Fruit fly (Drosophila melanogaster) whole organism, prepupa: Measurements from ENCODE around the gene CG17271.

Experiments
- CG10631 ChIP-seq: fragments of 200-800 bp; sonication (Bioruptor generic); optimal IDR thresholded peaks from 2 replicates; lab custom pipeline; 2016; ENCODE audit warnings: missing biosample characterization, missing genetic modification characterization
- CG10669 ChIP-seq: fragments of 200-800 bp; sonication (Bioruptor generic); optimal IDR thresholded peaks from 3 replicates; lab custom pipeline; 2018; ENCODE audit warnings: missing biosample characterization, mild to moderate bottlenecking, missing genetic modification characterization, moderate library complexity
- CG11294 ChIP-seq: fragments of 200-800 bp; sonication (Bioruptor generic); IDR thresholded peaks from 2 replicates; pipeline ENCODE4 v1.3.6; 2022; ENCODE audit warnings: missing biosample characterization, missing genetic modification characterization
- CG11762 ChIP-seq: fragments of 200-800 bp; sonication (Bioruptor generic); optimal IDR thresholded peaks from 3 replicates; lab custom pipeline; 2016; ENCODE audit warnings: missing biosample characterization, missing genetic modification characterization; ENCODE audit not compliant: insufficient read depth
- CG11902 ChIP-seq: fragments of 200-800 bp; sonication (Bioruptor generic); optimal IDR thresholded peaks from 3 replicates; lab custom pipeline; 2016; ENCODE audit warnings: missing biosample characterization, missing genetic modification characterization
- CG15336 ChIP-seq: fragments of 200-800 bp; sonication (Bioruptor generic); IDR thresholded peaks from 2 replicates; pipeline ENCODE4 v1.3.6; 2022; ENCODE audit warnings: missing biosample characterization, missing genetic modification characterization
- CG1621 ChIP-seq: fragments of 200-800 bp; sonication (Bioruptor generic); optimal IDR thresholded peaks from 3 replicates; lab custom pipeline; 2018; ENCODE audit warnings: missing biosample characterization, mild to moderate bottlenecking, missing genetic modification characterization
- CG16779 ChIP-seq: fragments of 200-800 bp; sonication (Bioruptor generic); optimal IDR thresholded peaks from 3 replicates; lab custom pipeline; 2017; ENCODE audit warnings: missing biosample characterization, mild to moderate bottlenecking, missing genetic modification characterization
- CG3032 ChIP-seq: fragments of 200-800 bp; optimal IDR thresholded peaks from 2 replicates; lab custom pipeline; 2019; ENCODE audit warnings: missing biosample characterization, mild to moderate bottlenecking, missing genetic modification characterization, moderate library complexity
- CG31627 ChIP-seq: fragments of 200-800 bp; sonication (Bioruptor generic); optimal IDR thresholded peaks from 3 replicates; lab custom pipeline; 2016; ENCODE audit warnings: missing biosample characterization, missing genetic modification characterization
- CG32006 ChIP-seq: fragments of 200-800 bp; sonication (Bioruptor generic); optimal IDR thresholded peaks from 3 replicates; lab custom pipeline; 2017; ENCODE audit warnings: missing biosample characterization, mild to moderate bottlenecking, missing genetic modification characterization
- CG34406 ChIP-seq: fragments of 200-800 bp; sonication (Bioruptor generic); optimal IDR thresholded peaks from 3 replicates; lab custom pipeline; 2016; ENCODE audit warnings: missing biosample characterization, missing genetic modification characterization
- CG3919 ChIP-seq: fragments of 200-800 bp; sonication (Bioruptor generic); optimal IDR thresholded peaks from 3 replicates; lab custom pipeline; 2016; ENCODE audit warnings: missing biosample characterization, missing genetic modification characterization
- CG4318 ChIP-seq: fragments of 200-800 bp; sonication (Bioruptor generic); optimal IDR thresholded peaks from 3 replicates; lab custom pipeline; 2017; ENCODE audit warnings: missing biosample characterization, mild to moderate bottlenecking, missing genetic modification characterization
- CG6163 ChIP-seq: fragments of 200-800 bp; sonication (Bioruptor generic); IDR thresholded peaks from 3 replicates; pipeline ENCODE4 v1.3.6; 2022; ENCODE audit warnings: missing biosample characterization, missing genetic modification characterization
- CG6276 ChIP-seq: fragments of 200-800 bp; sonication (Bioruptor generic); optimal IDR thresholded peaks from 2 replicates; lab custom pipeline; 2017; ENCODE audit warnings: missing biosample characterization, mild to moderate bottlenecking, missing genetic modification characterization
- CG6792 ChIP-seq: fragments of 200-800 bp; sonication (Bioruptor generic); optimal IDR thresholded peaks from 3 replicates; lab custom pipeline; 2016; ENCODE audit warnings: missing biosample characterization, missing genetic modification characterization
- CG6808 ChIP-seq: fragments of 200-800 bp; sonication (Bioruptor generic); optimal IDR thresholded peaks from 3 replicates; lab custom pipeline; 2017; ENCODE audit warnings: missing biosample characterization, missing genetic modification characterization, mild to moderate bottlenecking, moderate library complexity, missing genetic modification reagents
- CG7368 ChIP-seq: fragments of 200-800 bp; sonication (Bioruptor generic); optimal IDR thresholded peaks from 3 replicates; lab custom pipeline; 2016; ENCODE audit warnings: missing biosample characterization, missing genetic modification characterization
- CG8119 ChIP-seq: fragments of 200-800 bp; sonication (Bioruptor generic); IDR thresholded peaks from 3 replicates; pipeline ENCODE4 v1.3.6; 2022; ENCODE audit warnings: missing biosample characterization, missing genetic modification characterization
- CG8319 ChIP-seq: fragments of 200-800 bp; sonication (Bioruptor generic); optimal IDR thresholded peaks from 3 replicates; lab custom pipeline; 2016; ENCODE audit warnings: missing biosample characterization, missing genetic modification characterization
- CG8632 ChIP-seq: fragments of 200-800 bp; sonication (Bioruptor generic); optimal IDR thresholded peaks from 3 replicates; lab custom pipeline; 2016; ENCODE audit warnings: missing biosample characterization, missing genetic modification characterization
- CG9139 ChIP-seq: fragments of 200-800 bp; sonication (Bioruptor generic); optimal IDR thresholded peaks from 3 replicates; lab custom pipeline; 2017; ENCODE audit warnings: missing biosample characterization, mild to moderate bottlenecking, missing genetic modification characterization
- Eip75B ChIP-seq: fragments of 200-800 bp; sonication (Bioruptor generic); optimal IDR thresholded peaks from 3 replicates; lab custom pipeline; 2016; ENCODE audit warnings: missing biosample characterization, missing genetic modification characterization
- Eip93F ChIP-seq: fragments of 200-800 bp; sonication (Bioruptor generic); optimal IDR thresholded peaks from 2 replicates; lab custom pipeline; 2016; ENCODE audit warnings: missing biosample characterization, mild to moderate bottlenecking, missing genetic modification characterization
- Ets21C ChIP-seq: fragments of 200-800 bp; sonication (Bioruptor generic); optimal IDR thresholded peaks from 3 replicates; lab custom pipeline; 2016; ENCODE audit warnings: missing biosample characterization, missing genetic modification characterization
- Ets96B ChIP-seq: fragments of 200-800 bp; optimal IDR thresholded peaks from 2 replicates; lab custom pipeline; 2019; ENCODE audit warnings: missing biosample characterization, mild to moderate bottlenecking, missing genetic modification characterization, moderate library complexity
- Gug ChIP-seq: fragments of 200-800 bp; sonication (Bioruptor generic); IDR thresholded peaks from 2 replicates; pipeline ENCODE4 v1.3.6; 2022; ENCODE audit warnings: missing biosample characterization, missing genetic modification characterization
- Hr38 ChIP-seq: sonication (Bioruptor generic); optimal IDR thresholded peaks from 2 replicates; lab custom pipeline; 2016; ENCODE audit warnings: missing biosample characterization, missing genetic modification characterization
- Hr39 ChIP-seq: fragments of 200-800 bp; sonication (Bioruptor generic); optimal IDR thresholded peaks from 2 replicates; lab custom pipeline; 2016; ENCODE audit warnings: missing biosample characterization, missing genetic modification characterization
- Hr4 ChIP-seq: fragments of 200-800 bp; sonication (Bioruptor generic); optimal IDR thresholded peaks from 3 replicates; lab custom pipeline; 2016; ENCODE audit warnings: missing biosample characterization, missing genetic modification characterization
- Lpt ChIP-seq: fragments of 200-800 bp; sonication (Bioruptor generic); optimal IDR thresholded peaks from 3 replicates; lab custom pipeline; 2016; ENCODE audit warnings: missing biosample characterization, missing genetic modification characterization
- Met ChIP-seq: fragments of 200-800 bp; sonication (Bioruptor generic); optimal IDR thresholded peaks from 3 replicates; lab custom pipeline; 2016; ENCODE audit warnings: missing biosample characterization, missing genetic modification characterization
- OdsH ChIP-seq: fragments of 200-800 bp; sonication (Bioruptor generic); optimal IDR thresholded peaks from 3 replicates; lab custom pipeline; 2016; ENCODE audit warnings: missing biosample characterization, missing genetic modification characterization
- Smox ChIP-seq: fragments of 200-800 bp; sonication (Bioruptor generic); optimal IDR thresholded peaks from 3 replicates; lab custom pipeline; 2016; ENCODE audit warnings: missing biosample characterization, missing genetic modification characterization
- Sox102F ChIP-seq: fragments of 200-800 bp; sonication (Bioruptor generic); optimal IDR thresholded peaks from 2 replicates; lab custom pipeline; 2016; ENCODE audit warnings: missing biosample characterization, mild to moderate bottlenecking, missing genetic modification characterization
- Sox14 ChIP-seq: fragments of 200-800 bp; sonication (Bioruptor generic); optimal IDR thresholded peaks from 3 replicates; lab custom pipeline; 2016; ENCODE audit warnings: missing biosample characterization, missing genetic modification characterization
- Sox15 ChIP-seq: fragments of 200-800 bp; sonication (Bioruptor generic); optimal IDR thresholded peaks from 3 replicates; lab custom pipeline; 2016; ENCODE audit warnings: missing biosample characterization, missing genetic modification characterization
- achi ChIP-seq: fragments of 200-800 bp; sonication (Bioruptor generic); optimal IDR thresholded peaks from 3 replicates; lab custom pipeline; 2016; ENCODE audit warnings: missing biosample characterization, missing genetic modification characterization
- acj6 ChIP-seq: fragments of 200-800 bp; sonication (Bioruptor generic); optimal IDR thresholded peaks from 3 replicates; lab custom pipeline; 2016; ENCODE audit warnings: missing biosample characterization, missing genetic modification characterization
- cyc ChIP-seq: fragments of 200-800 bp; sonication (Bioruptor generic); optimal IDR thresholded peaks from 3 replicates; lab custom pipeline; 2016; ENCODE audit warnings: missing biosample characterization, missing genetic modification characterization
- dac ChIP-seq: fragments of 200-800 bp; sonication (Bioruptor generic); optimal IDR thresholded peaks from 2 replicates; lab custom pipeline; 2017; ENCODE audit warnings: missing biosample characterization, mild to moderate bottlenecking, missing genetic modification characterization
- dsx ChIP-seq: fragments of 200-800 bp; optimal IDR thresholded peaks from 3 replicates; lab custom pipeline; 2019; ENCODE audit warnings: missing biosample characterization, mild to moderate bottlenecking, missing genetic modification characterization, moderate library complexity; ENCODE audit not compliant: poor library complexity, severe bottlenecking
- esn ChIP-seq: fragments of 200-800 bp; sonication (Bioruptor generic); optimal IDR thresholded peaks from 2 replicates; lab custom pipeline; 2016; ENCODE audit warnings: missing biosample characterization, mild to moderate bottlenecking, missing genetic modification characterization, moderate library complexity
- fd59A ChIP-seq: fragments of 200-800 bp; sonication (Bioruptor generic); optimal IDR thresholded peaks from 2 replicates; lab custom pipeline; 2017; ENCODE audit warnings: missing biosample characterization, mild to moderate bottlenecking, missing genetic modification characterization, missing genetic modification reagents
- fd85E ChIP-seq: fragments of 200-800 bp; sonication (Bioruptor generic); optimal IDR thresholded peaks from 3 replicates; lab custom pipeline; 2016; ENCODE audit warnings: missing biosample characterization, missing genetic modification characterization
- fkh ChIP-seq: fragments of 200-800 bp; sonication (Bioruptor generic); optimal IDR thresholded peaks from 3 replicates; lab custom pipeline; 2017; ENCODE audit warnings: missing biosample characterization, mild to moderate bottlenecking, missing genetic modification characterization, moderate library complexity
- lz ChIP-seq: fragments of 200-800 bp; sonication (Bioruptor generic); optimal IDR thresholded peaks from 3 replicates; lab custom pipeline; 2016; ENCODE audit warnings: missing biosample characterization, missing genetic modification characterization
- net ChIP-seq: fragments of 200-800 bp; sonication (Bioruptor generic); optimal IDR thresholded peaks from 3 replicates; lab custom pipeline; 2016; ENCODE audit warnings: missing biosample characterization, missing genetic modification characterization
- svp ChIP-seq: fragments of 200-800 bp; sonication (Bioruptor generic); peaks from one replicate; lab custom pipeline; 2016; ENCODE audit warnings: missing biosample characterization, missing genetic modification characterization
- topi ChIP-seq: fragments of 200-800 bp; sonication (Bioruptor generic); optimal IDR thresholded peaks from 3 replicates; lab custom pipeline; 2016; ENCODE audit warnings: missing biosample characterization, missing genetic modification characterization
- vri ChIP-seq: fragments of 200-800 bp; sonication (Bioruptor generic); optimal IDR thresholded peaks from 3 replicates; lab custom pipeline; 2016; ENCODE audit warnings: missing biosample characterization, mild to moderate bottlenecking, missing genetic modification characterization

The CG17271 gene

dm6 chr3R:20821815-20822375 lies at the start of gene CG17271, which contains the start of gene RpS20:
Gene CG17271 (minus strand): TSS chr3R:20821848.
Gene RpS20 (plus strand): TSS chr3R:20822181.
- peak; percentile 87 for TF ChIP-seq Sox15
- TF ChIP-seq svp, result no peak
- peak; percentile 82 for TF ChIP-seq Lpt (GFP tag; lab: Kevin White, UChicago)
- peak; percentile 82 for TF ChIP-seq CG4318 (GFP tag; lab: Kevin White, UChicago)
- TF ChIP-seq Hr4 (GFP tag; lab: Kevin White, UChicago), result peak; percentile 91
- TF ChIP-seq Hr38, result peak; percentile 80
- TF ChIP-seq CG32006 (GFP tag; lab: Kevin White, UChicago), result no peak
- TF ChIP-seq Gug (GFP tag; lab: Robert Waterston, UW), result peak; percentile 87
- peak; percentile 78 for TF ChIP-seq CG34406 (GFP tag; lab: Kevin White, UChicago)
- peak; percentile 11 for TF ChIP-seq CG9139 (GFP tag; lab: Kevin White, UChicago)
- TF ChIP-seq Sox102F (GFP tag; lab: Kevin White, UChicago), result peak; percentile 84
- peak; percentile 90 for TF ChIP-seq CG10631 (GFP tag; lab: Kevin White, UChicago)
- TF ChIP-seq CG8319 (GFP tag; lab: Kevin White, UChicago), result peak; percentile 84
- TF ChIP-seq vri (GFP tag; lab: Kevin White, UChicago), result no peak
- TF ChIP-seq Smox, result no peak
- peak; percentile 87 for TF ChIP-seq cyc (GFP tag; lab: Kevin White, UChicago)
- no peak for TF ChIP-seq CG6276 (GFP tag; lab: Kevin White, UChicago)
- peak; percentile 70 for TF ChIP-seq fd85E (GFP tag; lab: Kevin White, UChicago)
- peak; percentile 87 for TF ChIP-seq Sox14
- TF ChIP-seq achi (GFP tag; lab: Kevin White, UChicago), result peak; percentile 87
- peak; percentile 81 for TF ChIP-seq net (GFP tag; lab: Kevin White, UChicago)
- TF ChIP-seq fkh (GFP tag; lab: Kevin White, UChicago), result no peak
- TF ChIP-seq dsx (GFP tag; lab: Kevin White, UChicago), result no peak
- peak; percentile 75 for TF ChIP-seq CG1621 (tag; lab: Kevin White, UChicago)
- TF ChIP-seq Ets21C (GFP tag; lab: Kevin White, UChicago), result peak; percentile 88
- no peak for TF ChIP-seq CG8632
- TF ChIP-seq CG6792, result peak; percentile 83
- TF ChIP-seq topi (GFP tag; lab: Kevin White, UChicago), result peak; percentile 85
- TF ChIP-seq fd59A, result no peak
- TF ChIP-seq CG10669 (GFP tag; lab: Kevin White, UChicago), result peak; percentile 58
- peak; percentile 87 for TF ChIP-seq lz
- peak; percentile 92 for TF ChIP-seq acj6 (GFP tag; lab: Kevin White, UChicago)
- TF ChIP-seq CG7368, result peak; percentile 79
- peak; percentile 90 for TF ChIP-seq OdsH (GFP tag; lab: Kevin White, UChicago)
- peak; percentile 91 for TF ChIP-seq Eip75B (GFP tag; lab: Kevin White, UChicago)
- TF ChIP-seq CG8119 (GFP tag; lab: Robert Waterston, UW), result peak; percentile 73
- peak; percentile 93 for TF ChIP-seq CG31627
- TF ChIP-seq Hr39 (GFP tag; lab: Kevin White, UChicago), result peak; percentile 92
- peak; percentile 90 for TF ChIP-seq Met
- TF ChIP-seq CG6163 (GFP tag; lab: Robert Waterston, UW), result peak; percentile 90
- TF ChIP-seq CG11902 (GFP tag; lab: Kevin White, UChicago), result peak; percentile 80
- peak; percentile 83; the same call in 1 of the 2 replicates for TF ChIP-seq CG11294
- TF ChIP-seq CG3919 (GFP tag; lab: Kevin White, UChicago), result peak; percentile 85
- TF ChIP-seq Ets96B (tag; lab: Kevin White, UChicago), result peak; percentile 75
- peak; percentile 90 for TF ChIP-seq esn (GFP tag; lab: Kevin White, UChicago)
- TF ChIP-seq CG11762, result peak; percentile 74
- peak; percentile 80 for TF ChIP-seq dac (GFP tag; lab: Kevin White, UChicago)
- TF ChIP-seq CG16779 (tag; lab: Kevin White, UChicago), result peak; percentile 31
- peak; percentile 63 for TF ChIP-seq CG6808
- peak; percentile 82 for TF ChIP-seq CG15336 (GFP tag; lab: Robert Waterston, UW)
- peak; percentile 32 for TF ChIP-seq Eip93F (GFP tag; lab: Kevin White, UChicago)
- TF ChIP-seq CG3032, result peak; percentile 77
